Fruit fly (Drosophila melanogaster) whole organism: ENCODE data around the gene CG34056.
A peak's percentile ranks its signal among the peaks of the same experiment; 100 is the strongest.
"Not testable (repeated sequence)": the region's sequence is repeated elsewhere in the genome, so short reads cannot be mapped to it uniquely, and the experiment has no call there.

Experiments
- CG8478 ChIP-seq: fragments of >200 bp; optimal IDR thresholded peaks from 2 replicates; lab custom pipeline; 2018; ENCODE audit warnings: inconsistent platforms
- Dll ChIP-seq: fragments of >200 bp; optimal IDR thresholded peaks from 2 replicates; lab custom pipeline; 2017
- EcR ChIP-seq, 2 experiments: fragments of >200 bp; optimal IDR thresholded peaks; 2 replicates each; lab custom pipeline; 2017; ENCODE audit warnings: missing biosample characterization in 2 of 2, missing genetic modification characterization in 2 of 2, missing genetic modification reagents in 2 of 2
- pan ChIP-seq: fragments of >200 bp; optimal IDR thresholded peaks from 2 replicates; lab custom pipeline; 2017
- psq ChIP-seq: fragments of >200 bp; optimal IDR thresholded peaks from 2 replicates; lab custom pipeline; 2017
- usp ChIP-seq: fragments of >200 bp; optimal IDR thresholded peaks from 2 replicates; lab custom pipeline; 2017; ENCODE audit warnings: missing biosample characterization, missing genetic modification characterization, mixed read lengths

Gene CG34056

dm6 chr3L:895314-895980 is at the start of gene CG34056:
CG34056 (plus strand) TSS chr3L:895951.
- TF ChIP-seq Dll = peak; percentile 79
- TF ChIP-seq pan (lab: Kevin White, UChicago) = no peak

dm6 chr3L:851061-851460 is 44.7 kb upstream of the CG34056 start, which contains the start of gene Dci:
Dci (plus strand) TSS chr3L:851346.
- TF ChIP-seq psq (no peak), usp (GFP tag; lab: Kevin White, UChicago) (no peak), pan (lab: Kevin White, UChicago) (no peak), CG8478 (no peak), Dll (no peak), EcR (GFP tag; optimal IDR thresholded peaks at IDR 0.05; lab: Kevin White, UChicago) (no peak)

dm6 chr3L:852267-852666 is 43.5 kb upstream of the CG34056 start:
- TF ChIP-seq Dll (no peak), pan (lab: Kevin White, UChicago) (no peak), EcR (GFP tag; optimal IDR thresholded peaks at IDR 0.05; lab: Kevin White, UChicago) (no peak), CG8478 (no peak), psq (no peak), usp (GFP tag; lab: Kevin White, UChicago) (no peak)

- TF ChIP-seq Dll = no peak
- TF ChIP-seq pan (lab: Kevin White, UChicago) = no peak
- TF ChIP-seq psq = no peak
- TF ChIP-seq EcR (GFP tag; optimal IDR thresholded peaks at IDR 0.05; lab: Kevin White, UChicago) = no peak
- no peak for TF ChIP-seq CG8478
- TF ChIP-seq usp (GFP tag; lab: Kevin White, UChicago) = no peak
Observed at dm6 chr3L:857063-858015, 38.4 kb upstream of the CG34056 start, which contains the start of gene dpr20. dpr20 (minus strand) TSS chr3L:857248.

dm6 chr3L:865096-865495 is 30.7 kb upstream of the CG34056 start, which contains the start of gene CG12502:
CG12502 (plus strand) TSS chr3L:865396.
- not testable (repeated sequence) for TF ChIP-seq pan (lab: Kevin White, UChicago); EcR (GFP tag; optimal IDR thresholded peaks at IDR 0.05; lab: Kevin White, UChicago); CG8478

dm6 chr3L:868800-869199 is 27.0 kb upstream of the CG34056 start:
- TF ChIP-seq CG8478 = no peak
- no peak for TF ChIP-seq EcR (GFP tag; optimal IDR thresholded peaks at IDR 0.05; lab: Kevin White, UChicago)
- TF ChIP-seq psq = no peak
- TF ChIP-seq usp (GFP tag; lab: Kevin White, UChicago) = no peak
- no peak for TF ChIP-seq Dll
- no peak for TF ChIP-seq pan (lab: Kevin White, UChicago)

- no peak for TF ChIP-seq Dll
- TF ChIP-seq usp (GFP tag; lab: Kevin White, UChicago) = no peak
- TF ChIP-seq psq = no peak
- no peak for TF ChIP-seq EcR (GFP tag; optimal IDR thresholded peaks at IDR 0.05; lab: Kevin White, UChicago)
- no peak for TF ChIP-seq CG8478
- no peak for TF ChIP-seq pan (lab: Kevin White, UChicago)
Observed at dm6 chr3L:871713-872112, 24.0 kb upstream of the CG34056 start, which contains the start of gene Usp10. Usp10 (plus strand) TSS chr3L:871899.

- no peak for TF ChIP-seq psq
- no peak for TF ChIP-seq CG8478
- no peak for TF ChIP-seq EcR (GFP tag; optimal IDR thresholded peaks at IDR 0.05; lab: Kevin White, UChicago)
- no peak for TF ChIP-seq Dll
- no peak for TF ChIP-seq usp (GFP tag; lab: Kevin White, UChicago)
- no peak for TF ChIP-seq pan (lab: Kevin White, UChicago)
Observed at dm6 chr3L:872389-872972, 23.3 kb upstream of the CG34056 start.

- TF ChIP-seq usp (GFP tag; lab: Kevin White, UChicago) = no peak
- TF ChIP-seq pan (lab: Kevin White, UChicago) = no peak
- no peak for TF ChIP-seq Dll
- no peak for TF ChIP-seq CG8478
- TF ChIP-seq EcR (GFP tag; optimal IDR thresholded peaks at IDR 0.05; lab: Kevin White, UChicago) = no peak
- TF ChIP-seq psq = no peak
Observed at dm6 chr3L:875416-876011, 20.2 kb upstream of the CG34056 start.

dm6 chr3L:876087-876486 is 19.7 kb upstream of the CG34056 start:
- TF ChIP-seq CG8478 = no peak
- no peak for TF ChIP-seq pan (lab: Kevin White, UChicago)
- TF ChIP-seq Dll = no peak
- no peak for TF ChIP-seq psq
- TF ChIP-seq EcR (GFP tag; optimal IDR thresholded peaks at IDR 0.05; lab: Kevin White, UChicago) = no peak
- TF ChIP-seq usp (GFP tag; lab: Kevin White, UChicago) = no peak

dm6 chr3L:876656-877055 is 19.1 kb upstream of the CG34056 start:
- no peak for TF ChIP-seq CG8478
- TF ChIP-seq psq = no peak
- no peak for TF ChIP-seq EcR (GFP tag; optimal IDR thresholded peaks at IDR 0.05; lab: Kevin White, UChicago)
- no peak for TF ChIP-seq Dll
- no peak for TF ChIP-seq pan (lab: Kevin White, UChicago)
- TF ChIP-seq usp (GFP tag; lab: Kevin White, UChicago) = no peak

- peak; percentile 51 for TF ChIP-seq Dll
- TF ChIP-seq CG8478 = no peak
Observed at dm6 chr3L:880851-881250, 14.9 kb upstream of the CG34056 start.
